Worm (Caenorhabditis elegans): ENCODE results near the gene srg-2.

The srg-2 gene

ce11 chrIII:6216833-6217466 lies 43.1 kb downstream of the srg-2 start, which contains the start of gene hot-4:
Gene hot-4 (plus strand): TSS chrIII:6217416.
- TF ChIP-seq unc-3 (GFP tag; conservative IDR thresholded peaks at IDR 0.05), result no peak
- TF ChIP-seq unc-3 (tag; optimal IDR thresholded peaks at IDR 0.05), result no peak
- TF ChIP-seq ama-1 (optimal IDR thresholded peaks at IDR 0.05), result no peak
- TF ChIP-seq C38D4.7 (GFP tag; optimal IDR thresholded peaks at IDR 0.05), result no peak
- no peak for TF ChIP-seq hlh-30 (tag; optimal IDR thresholded peaks at IDR 0.05; ENCODE audit: insufficient read depth)
- no peak for TF ChIP-seq sox-2 (GFP tag; IDR thresholded peaks at IDR 0.05)
- no peak for TF ChIP-seq rnt-1 (tag; optimal IDR thresholded peaks at IDR 0.05)
- TF ChIP-seq ceh-18 (tag; optimal IDR thresholded peaks at IDR 0.05), result no peak
- no peak for TF ChIP-seq ztf-16 (tag; optimal IDR thresholded peaks at IDR 0.05)
- TF ChIP-seq C08G9.2 (tag; optimal IDR thresholded peaks at IDR 0.05), result no peak

ce11 chrIII:6215943-6216342 lies 44.1 kb downstream of the srg-2 start:
- no peak for TF ChIP-seq ceh-22 (tag; optimal IDR thresholded peaks at IDR 0.05)
- no peak for TF ChIP-seq Y22D7AL.16 (tag; optimal IDR thresholded peaks at IDR 0.05)
- no peak for TF ChIP-seq C08G9.2 (tag; optimal IDR thresholded peaks at IDR 0.05)
- TF ChIP-seq zip-5 (tag; optimal IDR thresholded peaks at IDR 0.05), result no peak

- TF ChIP-seq hlh-15 (tag; optimal IDR thresholded peaks at IDR 0.05), result no peak
- no peak for TF ChIP-seq sox-2 (GFP tag; IDR thresholded peaks at IDR 0.05)
- TF ChIP-seq pax-1 (tag; optimal IDR thresholded peaks at IDR 0.05), result no peak
Observed at ce11 chrIII:6215476-6215875, 44.5 kb downstream of the srg-2 start, which contains the start of gene C23G10.11. Gene C23G10.11 (minus strand): TSS chrIII:6215576.

- TF ChIP-seq pha-2 (tag; optimal IDR thresholded peaks at IDR 0.05), result no peak
- no peak for TF ChIP-seq ceh-2 (tag; optimal IDR thresholded peaks at IDR 0.05)
- no peak for TF ChIP-seq unc-86 (tag; optimal IDR thresholded peaks at IDR 0.05)
- TF ChIP-seq C38D4.7 (GFP tag; optimal IDR thresholded peaks at IDR 0.05), result no peak
- TF ChIP-seq ceh-9 (tag; optimal IDR thresholded peaks at IDR 0.05), result no peak
- no peak for TF ChIP-seq tbx-2 (tag; optimal IDR thresholded peaks at IDR 0.05)
- TF ChIP-seq sox-2 (GFP tag; IDR thresholded peaks at IDR 0.05), result no peak
- TF ChIP-seq unc-55 (GFP tag; optimal IDR thresholded peaks at IDR 0.05), result no peak
Observed at ce11 chrIII:6213915-6214314, 46.1 kb downstream of the srg-2 start, which contains the start of gene C23G10.10. Gene C23G10.10 (minus strand): TSS chrIII:6214015.

ce11 chrIII:6210215-6210822 lies 49.7 kb downstream of the srg-2 start:
- TF ChIP-seq F13H6.1 (tag; optimal IDR thresholded peaks at IDR 0.05), result no peak
- TF ChIP-seq dve-1 (tag; optimal IDR thresholded peaks at IDR 0.05), result no peak
- no peak for TF ChIP-seq hlh-8 (tag; optimal IDR thresholded peaks at IDR 0.05)

ce11 chrIII:6208984-6209383 lies 51.0 kb downstream of the srg-2 start, which contains the start of gene C23G10.1:
Gene C23G10.1 (plus strand): TSS chrIII:6209284.
- no peak for TF ChIP-seq ceh-34 (tag; optimal IDR thresholded peaks at IDR 0.05)
- no peak for TF ChIP-seq ceh-24 (tag; optimal IDR thresholded peaks at IDR 0.05)
- TF ChIP-seq C08G9.2 (tag; optimal IDR thresholded peaks at IDR 0.05), result no peak
- TF ChIP-seq ceh-6 (GFP tag; optimal IDR thresholded peaks at IDR 0.05), result no peak
- TF ChIP-seq npax-4 (tag; optimal IDR thresholded peaks at IDR 0.05), result no peak
